Worm (Caenorhabditis elegans) whole organism, L4/young adult: ENCODE results near the gene tag-250.

Source experiments
- W03F9.2 ChIP-seq: fragments of 150-350 bp; optimal IDR thresholded peaks from 2 replicates; lab custom pipeline; 2014; ENCODE audit warnings: missing biosample characterization, missing genetic modification characterization
- dao-5 ChIP-seq: sonication (generic microtip); optimal IDR thresholded peaks from 2 replicates; lab custom pipeline; 2016; ENCODE audit warnings: missing genotype, missing genetic modification characterization, moderate library complexity, missing compliant biosample characterization
- him-1 ChIP-seq: sonication (generic microtip); optimal IDR thresholded peaks from 2 replicates; lab custom pipeline; 2016; ENCODE audit warnings: missing genotype, missing genetic modification reagents, missing genetic modification characterization, missing compliant biosample characterization

ce11 chrIII:7880132-7880715 lies 44.5 kb downstream of the tag-250 start:
- TF ChIP-seq dao-5 (tag; lab: Kevin White, UChicago) (no peak), him-1 (tag; lab: Kevin White, UChicago) (no peak), W03F9.2 (tag; lab: Kevin White, UChicago) (no peak)
